Worm (Caenorhabditis elegans) whole organism, L2 larva: ENCODE data around the gene F47E1.20.

Experiments
- R02D3.7 ChIP-seq: fragments of 150-350 bp; optimal IDR thresholded peaks from 2 replicates; lab custom pipeline; 2014; ENCODE audit warnings: missing biosample characterization, missing genetic modification characterization
- Y55F3AM.14 ChIP-seq: fragments of 200-800 bp; sonication (Bioruptor generic); optimal IDR thresholded peaks from 2 replicates; lab custom pipeline; 2018; ENCODE audit warnings: mild to moderate bottlenecking, missing genetic modification characterization, missing compliant biosample characterization
- ama-1 ChIP-seq: fragments of 150-350 bp; optimal IDR thresholded peaks from 2 replicates; lab custom pipeline; 2018; ENCODE audit warnings: inconsistent platforms
- blmp-1 ChIP-seq: sonication (generic microtip); optimal IDR thresholded peaks from 2 replicates; lab custom pipeline; 2017; ENCODE audit warnings: missing genetic modification characterization, mild to moderate bottlenecking, missing compliant biosample characterization, antibody characterized with exemption, moderate library complexity; ENCODE audit not compliant: insufficient read depth
- ceh-16 ChIP-seq: fragments of 150-350 bp; optimal IDR thresholded peaks from 2 replicates; lab custom pipeline; 2014; ENCODE audit warnings: missing biosample characterization, missing genetic modification characterization
- ceh-82 ChIP-seq: fragments of 150-350 bp; optimal IDR thresholded peaks from 2 replicates; lab custom pipeline; 2014; ENCODE audit warnings: missing biosample characterization, missing genetic modification characterization
- crh-2 ChIP-seq: sonication (generic microtip); optimal IDR thresholded peaks from 2 replicates; lab custom pipeline; 2017; ENCODE audit warnings: missing biosample characterization, missing genetic modification characterization
- dmd-4 ChIP-seq: sonication (generic microtip); optimal IDR thresholded peaks from 2 replicates; lab custom pipeline; 2017; ENCODE audit warnings: missing biosample characterization, missing genetic modification characterization
- fos-1 ChIP-seq: fragments of 150-350 bp; optimal IDR thresholded peaks from 2 replicates; lab custom pipeline; 2014; ENCODE audit warnings: missing biosample characterization, missing genetic modification characterization
- gmeb-1 ChIP-seq: fragments of 150-350 bp; optimal IDR thresholded peaks from 2 replicates; lab custom pipeline; 2014; ENCODE audit warnings: missing biosample characterization, missing genetic modification characterization
- lin-11 ChIP-seq: fragments of 150-350 bp; sonication (generic microtip); optimal IDR thresholded peaks from 2 replicates; lab custom pipeline; 2014; ENCODE audit warnings: missing biosample characterization, missing genetic modification characterization, inconsistent platforms, mixed read lengths
- lin-39 ChIP-seq: fragments of 150-350 bp; optimal IDR thresholded peaks from 2 replicates; lab custom pipeline; 2014; ENCODE audit warnings: missing biosample characterization, missing genetic modification reagents, missing genetic modification characterization
- lsy-2 ChIP-seq, 2 experiments: fragments of 150-350 bp in 1 of 2; sonication (generic microtip) in 1 of 2; optimal IDR thresholded peaks; 2 replicates each; lab custom pipeline; 2014 to 2017; ENCODE audit warnings: missing biosample characterization in 2 of 2, missing genetic modification characterization in 2 of 2
- mbf-1 ChIP-seq: sonication (generic microtip); optimal IDR thresholded peaks from 2 replicates; lab custom pipeline; 2017; ENCODE audit warnings: missing biosample characterization, missing genetic modification characterization
- mdl-1 ChIP-seq, 2 experiments: fragments of 150-350 bp in 1 of 2; sonication (generic microtip) in 1 of 2; optimal IDR thresholded peaks; 2 replicates each; lab custom pipeline; 2017; ENCODE audit warnings: missing biosample characterization in 2 of 2, missing genetic modification characterization in 2 of 2
- nhr-11 ChIP-seq: fragments of 150-350 bp; optimal IDR thresholded peaks from 2 replicates; lab custom pipeline; 2014; ENCODE audit warnings: missing biosample characterization, missing genetic modification characterization
- nhr-129 ChIP-seq: fragments of 150-350 bp; optimal IDR thresholded peaks from 2 replicates; lab custom pipeline; 2014; ENCODE audit warnings: missing biosample characterization, missing genetic modification characterization
- nhr-21 ChIP-seq: fragments of 150-350 bp; optimal IDR thresholded peaks from 2 replicates; lab custom pipeline; 2014; ENCODE audit warnings: missing biosample characterization, missing genetic modification characterization
- nhr-23 ChIP-seq: fragments of 150-350 bp; optimal IDR thresholded peaks from 2 replicates; lab custom pipeline; 2014; ENCODE audit warnings: missing biosample characterization, missing genetic modification reagents, missing genetic modification characterization
- nhr-25 ChIP-seq: fragments of 150-350 bp; sonication (generic microtip); optimal IDR thresholded peaks from 3 replicates; lab custom pipeline; 2014; ENCODE audit warnings: missing biosample characterization, missing genetic modification characterization
- nhr-6 ChIP-seq: fragments of 150-350 bp; optimal IDR thresholded peaks from 2 replicates; lab custom pipeline; 2014; ENCODE audit warnings: missing biosample characterization, missing genetic modification characterization
- nhr-77 ChIP-seq: fragments of 150-350 bp; optimal IDR thresholded peaks from 2 replicates; lab custom pipeline; 2014; ENCODE audit warnings: missing biosample characterization, missing genetic modification characterization
- peb-1 ChIP-seq: fragments of 150-350 bp; optimal IDR thresholded peaks from 2 replicates; lab custom pipeline; 2014; ENCODE audit warnings: missing biosample characterization, missing genetic modification characterization
- sem-4 ChIP-seq: fragments of 150-350 bp; optimal IDR thresholded peaks from 2 replicates; lab custom pipeline; 2014; ENCODE audit warnings: missing biosample characterization, missing genetic modification reagents, missing genetic modification characterization
- skn-1 ChIP-seq: sonication (generic microtip); optimal IDR thresholded peaks from 2 replicates; lab custom pipeline; 2017; ENCODE audit warnings: missing biosample characterization, missing genetic modification characterization
- sma-3 ChIP-seq: sonication (generic microtip); optimal IDR thresholded peaks from 2 replicates; lab custom pipeline; 2016; ENCODE audit warnings: missing genetic modification reagents, missing genetic modification characterization, missing compliant biosample characterization
- sma-9 ChIP-seq, 2 experiments: fragments of 150-350 bp in 1 of 2; sonication (generic microtip) in 1 of 2; optimal IDR thresholded peaks; 2 replicates each; lab custom pipeline; 2014 to 2016; ENCODE audit warnings: missing genetic modification characterization in 2 of 2, mild to moderate bottlenecking in 1 of 2, missing biosample characterization in 1 of 2, missing compliant biosample characterization in 1 of 2, missing genetic modification reagents in 1 of 2, moderate library complexity in 1 of 2
- snpc-4 ChIP-seq: fragments of 150-350 bp; optimal IDR thresholded peaks from 2 replicates; lab custom pipeline; 2014; ENCODE audit warnings: missing biosample characterization, missing genetic modification characterization
- unc-55 ChIP-seq: fragments of 150-350 bp; sonication (generic microtip); optimal IDR thresholded peaks from 3 replicates; lab custom pipeline; 2014; ENCODE audit warnings: missing biosample characterization, missing genetic modification reagents, missing genetic modification characterization
- unc-62 ChIP-seq: fragments of 150-350 bp; optimal IDR thresholded peaks from 2 replicates; lab custom pipeline; 2014; ENCODE audit warnings: missing biosample characterization, missing genetic modification reagents, missing genetic modification characterization
- zag-1 ChIP-seq: fragments of 150-350 bp; optimal IDR thresholded peaks from 2 replicates; lab custom pipeline; 2014; ENCODE audit warnings: missing biosample characterization, missing genetic modification characterization
- ztf-1 ChIP-seq: fragments of 200-800 bp; sonication (Bioruptor generic); conservative IDR thresholded peaks from 2 replicates; pipeline ENCODE4 v1.3.6; 2022; ENCODE audit warnings: missing genetic modification characterization, missing compliant biosample characterization

Gene F47E1.20

DNA sequence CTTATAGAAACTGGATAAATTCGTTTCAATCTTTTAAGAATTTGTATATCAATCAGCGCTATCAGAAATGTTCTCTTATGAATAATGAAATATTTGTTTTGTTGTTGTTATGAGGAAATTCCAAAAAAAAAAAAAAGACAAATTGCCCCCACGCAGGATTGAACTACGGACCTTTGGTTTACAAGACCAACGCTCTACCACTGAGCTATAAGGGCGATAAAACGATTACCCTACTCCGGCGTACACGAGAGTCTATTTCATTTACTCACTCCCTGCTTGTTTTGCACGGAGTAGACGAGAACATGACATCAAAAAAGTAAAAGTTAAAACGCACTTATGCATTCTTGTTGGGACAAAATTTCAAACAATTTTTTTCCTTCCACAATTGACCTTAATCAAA lies 24.5 kb upstream of the F47E1.20 start:
- no peak for TF ChIP-seq peb-1 (tag; lab: Kevin White, UChicago)
- TF ChIP-seq nhr-25 (tag; lab: Kevin White, UChicago) = no peak
- TF ChIP-seq nhr-129 = no peak
- no peak for TF ChIP-seq R02D3.7 (tag; lab: Kevin White, UChicago)
- TF ChIP-seq sem-4 (tag; lab: Kevin White, UChicago) = no peak
- TF ChIP-seq fos-1 = peak; percentile 25
- no peak for TF ChIP-seq ztf-1
- no peak for TF ChIP-seq nhr-11
- TF ChIP-seq sma-9 (GFP tag; optimal IDR thresholded peaks at IDR 0.05; lab: Kevin White, UChicago) = peak; percentile 42
- no peak for TF ChIP-seq sma-9 (tag; optimal IDR thresholded peaks at IDR 0.05; lab: Kevin White, UChicago)
- no peak for TF ChIP-seq ceh-16 (tag; lab: Kevin White, UChicago)
- no peak for TF ChIP-seq dmd-4
- TF ChIP-seq skn-1 (tag; lab: Kevin White, UChicago) = no peak
- no peak for TF ChIP-seq gmeb-1 (tag; lab: Kevin White, UChicago)
- no peak for TF ChIP-seq lin-11
- TF ChIP-seq sma-3 (GFP tag; lab: Kevin White, UChicago) = peak; percentile 10
- no peak for TF ChIP-seq nhr-6
- TF ChIP-seq ama-1 (lab: Kevin White, UChicago) = no peak
- TF ChIP-seq Y55F3AM.14 = no peak
- TF ChIP-seq blmp-1 (tag; lab: Kevin White, UChicago) = no peak
- TF ChIP-seq nhr-23 = no peak
- TF ChIP-seq nhr-21 (tag; lab: Kevin White, UChicago) = peak; percentile 26
- no peak for TF ChIP-seq mbf-1
- TF ChIP-seq zag-1 (tag; lab: Kevin White, UChicago) = no peak
- TF ChIP-seq ceh-82 (tag; lab: Kevin White, UChicago) = no peak
- TF ChIP-seq unc-62 (GFP tag; lab: Kevin White, UChicago) = no peak
- TF ChIP-seq mdl-1 (tag; optimal IDR thresholded peaks at IDR 0.05; lab: Kevin White, UChicago) = no peak
- no peak for TF ChIP-seq lsy-2 (tag; optimal IDR thresholded peaks at IDR 0.05; lab: Kevin White, UChicago)
- peak; percentile 4 for TF ChIP-seq crh-2 (tag; lab: Kevin White, UChicago)

DNA sequence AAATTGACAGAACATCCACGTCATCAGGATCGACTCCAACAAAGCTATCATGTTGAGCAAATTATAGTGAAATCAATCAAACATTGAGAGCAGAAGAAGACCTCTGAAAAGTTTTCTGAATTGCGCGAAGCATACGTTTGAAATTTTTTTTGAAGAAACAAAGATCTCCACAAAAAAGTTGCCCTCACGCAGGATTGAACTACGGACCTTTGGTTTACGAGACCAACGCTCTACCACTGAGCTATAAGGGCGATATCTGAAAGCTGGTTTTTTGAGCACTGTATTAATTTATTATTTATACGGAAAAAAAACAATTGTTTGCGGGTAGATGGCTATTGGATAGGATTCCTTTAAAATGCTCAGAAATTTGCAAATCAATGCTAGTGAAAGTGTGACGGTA lies 23.3 kb upstream of the F47E1.20 start:
- TF ChIP-seq nhr-129 = no peak
- no peak for TF ChIP-seq ztf-1

DNA sequence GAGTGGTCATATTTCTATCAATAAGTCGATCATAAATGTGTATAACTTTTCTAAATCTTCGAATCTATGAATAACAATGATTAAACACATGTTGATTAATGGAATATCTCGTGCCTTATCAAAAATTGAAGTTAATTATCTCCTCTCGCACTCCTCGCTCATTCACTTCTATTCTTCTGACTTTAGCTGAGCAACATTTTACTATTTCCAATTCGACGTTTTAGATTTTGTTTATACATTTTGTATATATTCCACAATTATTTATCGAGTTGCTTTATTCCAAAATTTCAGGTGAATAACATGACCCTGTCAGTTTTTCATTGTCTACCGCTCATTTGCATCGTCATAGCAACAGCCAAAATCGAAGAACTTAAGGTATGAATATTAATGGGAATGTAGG lies 21.5 kb upstream of the F47E1.20 start, which contains the start of gene T25B6.3:
T25B6.3 (plus strand) TSS at position 301 of the 400 bp plus-strand sequence.
- TF ChIP-seq crh-2 (tag; lab: Kevin White, UChicago) = no peak
- no peak for TF ChIP-seq lin-39 (tag; lab: Kevin White, UChicago)
- TF ChIP-seq nhr-11 = no peak

DNA sequence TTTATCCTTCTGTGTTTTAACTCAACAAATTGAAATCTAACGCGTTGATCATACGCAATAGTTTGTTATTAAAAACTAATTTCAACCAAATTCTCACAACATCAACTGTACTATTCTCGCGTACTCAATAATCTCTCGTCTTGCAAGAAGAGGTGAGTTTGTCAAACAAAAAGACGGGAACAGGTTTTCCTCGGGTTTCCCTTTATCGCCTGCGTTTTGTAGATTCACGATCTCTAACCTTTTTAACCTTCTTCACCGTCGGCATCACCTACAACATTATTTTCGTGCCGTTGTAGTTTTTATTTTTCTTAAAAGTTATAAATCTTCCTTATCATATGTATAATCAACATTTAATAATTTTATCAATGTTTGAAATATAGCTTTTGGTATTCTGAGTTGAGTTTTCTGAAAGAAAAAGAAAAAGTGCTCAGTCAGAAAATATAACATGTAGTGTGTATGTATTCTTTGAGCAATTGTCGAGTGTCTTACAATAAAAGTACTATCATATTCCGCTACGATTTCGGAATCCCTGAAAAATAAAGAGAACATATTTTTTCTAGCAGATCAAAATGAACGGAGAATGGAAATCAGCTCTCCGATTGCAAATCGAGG lies 19.7 kb upstream of the F47E1.20 start, which contains the start of gene snf-12:
snf-12 (plus strand) TSS at position 562 of the 612 bp plus-strand sequence.
- no peak for TF ChIP-seq sem-4 (tag; lab: Kevin White, UChicago)
- no peak for TF ChIP-seq unc-55 (GFP tag; lab: Kevin White, UChicago)
- peak; percentile 63 for TF ChIP-seq nhr-25 (tag; lab: Kevin White, UChicago)
- no peak for TF ChIP-seq snpc-4
- no peak for TF ChIP-seq blmp-1 (tag; lab: Kevin White, UChicago)
- TF ChIP-seq sma-3 (GFP tag; lab: Kevin White, UChicago) = peak; percentile 35
- TF ChIP-seq, all 48 proteins: peak for 2

DNA sequence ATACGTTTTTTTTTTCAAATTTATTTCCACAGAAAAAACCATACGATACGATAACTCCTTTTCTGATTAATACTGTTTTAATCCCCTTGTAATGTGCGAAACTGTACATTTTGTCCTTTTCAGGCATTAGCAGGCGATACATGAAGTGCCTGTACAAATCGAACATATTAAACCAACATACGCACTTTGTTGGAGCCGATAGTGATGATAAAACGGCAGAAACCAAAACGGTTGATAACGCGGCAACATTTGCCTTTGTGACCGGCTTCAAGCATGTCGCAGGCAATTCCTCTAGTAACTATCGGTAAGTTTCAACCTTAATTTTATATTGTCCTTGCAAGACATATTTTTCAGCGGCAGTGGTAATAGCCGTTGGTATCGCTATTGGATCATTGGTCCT lies 14.4 kb upstream of the F47E1.20 start, which contains the start of gene nep-22:
nep-22 (plus strand) TSS at position 245 of the 400 bp plus-strand sequence.
- TF ChIP-seq nhr-21 (tag; lab: Kevin White, UChicago) (no peak), fos-1 (peak; percentile 86), nhr-77 (no peak), crh-2 (tag; lab: Kevin White, UChicago) (no peak)

DNA sequence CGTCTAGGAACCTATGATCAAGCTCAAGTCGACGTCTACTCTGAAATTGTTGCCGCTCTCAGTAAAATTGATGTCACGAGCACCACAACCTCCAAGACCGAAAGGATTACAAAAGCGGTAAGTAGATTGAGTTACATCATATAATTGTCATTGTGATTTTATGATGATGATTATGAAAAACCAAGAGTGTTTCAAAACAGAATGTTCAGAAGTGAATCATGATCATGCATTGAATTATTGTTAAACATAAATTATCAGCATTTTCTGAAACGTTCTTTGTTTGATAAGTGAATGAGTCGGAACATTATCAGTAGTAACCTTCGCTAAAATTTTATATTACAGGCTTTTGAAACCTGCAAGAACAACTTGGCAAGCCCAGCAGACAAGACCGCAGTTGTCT lies 13.6 kb upstream of the F47E1.20 start:
- TF ChIP-seq ama-1 (lab: Kevin White, UChicago) (no peak), mbf-1 (no peak), fos-1 (peak; percentile 84), crh-2 (tag; lab: Kevin White, UChicago) (peak; percentile 40), skn-1 (tag; lab: Kevin White, UChicago) (peak; percentile 65), nhr-129 (peak; percentile 50)
